Fruit fly (Drosophila melanogaster): Measurements from ENCODE around the gene Or13a.

DNA sequence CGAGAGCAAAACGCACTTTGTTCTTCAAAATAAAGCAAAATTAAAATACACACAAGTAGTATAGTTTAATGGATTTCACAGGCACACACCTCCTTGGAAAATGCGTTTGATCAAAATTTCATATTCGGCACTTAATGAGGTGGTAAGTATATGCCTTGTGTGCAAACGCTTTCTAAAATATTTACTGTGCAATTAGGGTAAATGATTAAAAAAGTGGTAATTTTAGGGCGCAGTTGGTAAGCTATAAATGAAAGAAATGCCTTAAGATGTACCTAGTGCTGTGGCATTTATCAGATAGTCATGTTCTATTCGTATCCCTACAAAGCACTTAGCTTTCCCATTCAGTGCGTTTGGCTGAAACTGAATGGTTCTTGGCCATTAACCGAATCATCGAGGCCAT, at the start of gene Or13a:
- TF ChIP-seq eg (GFP tag; IDR thresholded peaks at IDR 0.05) = no peak
- TF ChIP-seq CG11902 (GFP tag; optimal IDR thresholded peaks at IDR 0.05) = no peak
- TF ChIP-seq CG4318 (GFP tag; optimal IDR thresholded peaks at IDR 0.05) = no peak
